Worm (Caenorhabditis elegans): ENCODE results near the gene Y49F6C.8.

The Y49F6C.8 gene

DNA sequence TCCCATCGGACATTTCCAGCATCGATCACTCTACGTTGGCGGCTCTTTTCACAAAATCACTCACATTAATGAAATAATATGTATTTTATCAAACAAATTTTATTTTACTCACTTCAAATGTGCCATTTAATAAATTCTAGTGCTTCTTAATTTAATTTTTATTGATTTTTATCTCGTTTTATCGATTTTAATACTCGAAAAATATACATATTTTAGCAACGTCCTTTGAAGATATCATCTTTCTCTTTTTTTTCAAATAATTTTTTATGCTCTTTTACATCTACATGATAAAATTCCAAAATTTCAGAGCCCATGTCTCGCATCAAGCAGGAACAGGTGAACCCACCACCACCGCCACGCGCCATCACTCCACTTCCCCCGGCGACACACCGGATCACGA lies 11.1 kb downstream of the Y49F6C.8 start, which contains the start of the genes lido-14 and bath-27:
lido-14 (plus strand) TSS at position 301 of the 400 bp plus-strand sequence.
bath-27 (plus strand) TSS at position 306 of the 400 bp plus-strand sequence.
- TF ChIP-seq tbx-8 (GFP tag; optimal IDR thresholded peaks at IDR 0.05) (no peak), hlh-1 (tag; optimal IDR thresholded peaks at IDR 0.05) (no peak), cnd-1 (tag; optimal IDR thresholded peaks at IDR 0.05) (no peak), nhr-2 (tag; optimal IDR thresholded peaks at IDR 0.05) (no peak), M03D4.4 (tag; optimal IDR thresholded peaks at IDR 0.05) (no peak), unc-120 (tag; optimal IDR thresholded peaks at IDR 0.05; ENCODE audit: poor library complexity, severe bottlenecking) (no peak), nhr-12 (tag; optimal IDR thresholded peaks at IDR 0.05) (no peak), unc-39 (tag; optimal IDR thresholded peaks at IDR 0.05) (no peak)

DNA sequence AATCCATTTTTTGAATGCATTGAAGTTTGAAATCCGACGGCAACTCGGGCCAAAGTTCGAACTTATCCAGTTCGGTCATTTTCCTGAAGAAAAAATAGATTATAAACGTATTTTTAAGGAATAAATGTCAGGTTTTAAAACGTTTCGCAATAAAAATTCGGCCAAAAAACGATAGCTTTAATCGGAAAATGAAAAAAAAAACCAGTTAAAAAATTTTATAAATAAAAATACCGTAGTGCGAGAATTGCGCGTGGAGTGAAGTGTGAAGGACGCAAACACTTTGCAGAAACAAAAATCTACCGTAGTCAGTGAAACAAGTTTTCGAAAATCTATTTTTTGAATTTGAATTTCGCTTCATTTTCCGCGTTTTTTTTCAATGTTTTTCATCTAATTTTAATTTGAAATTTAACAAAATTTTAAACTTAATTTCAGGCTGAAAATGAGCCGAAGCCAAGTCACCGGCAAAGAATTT lies 20.1 kb downstream of the Y49F6C.8 start, which contains the start of gene F14D2.8:
F14D2.8 (minus strand) TSS at position 51 of the 472 bp plus-strand sequence.
- TF ChIP-seq mls-2 (tag; optimal IDR thresholded peaks at IDR 0.05) (no peak), M03D4.4 (tag; optimal IDR thresholded peaks at IDR 0.05) (no peak), drap-1 (GFP tag; optimal IDR thresholded peaks at IDR 0.05) (no peak), hlh-1 (tag; optimal IDR thresholded peaks at IDR 0.05) (no peak), bed-3 (GFP tag; optimal IDR thresholded peaks at IDR 0.05) (no peak), sptf-1 (tag; optimal IDR thresholded peaks at IDR 0.05) (no peak), nhr-237 (tag; optimal IDR thresholded peaks at IDR 0.05) (no peak), flh-1 (GFP tag; optimal IDR thresholded peaks at IDR 0.05) (no peak), elt-1 (tag; optimal IDR thresholded peaks at IDR 0.05; ENCODE audit: borderline replicate concordance, insufficient read depth) (no peak), nhr-76 (tag; optimal IDR thresholded peaks at IDR 0.05) (no peak), nhr-28 (tag; optimal IDR thresholded peaks at IDR 0.05) (no peak), lin-32 (GFP tag; optimal IDR thresholded peaks at IDR 0.05) (no peak), unc-62 (GFP tag; optimal IDR thresholded peaks at IDR 0.05) (no peak)

- no peak for TF ChIP-seq flh-1 (GFP tag; optimal IDR thresholded peaks at IDR 0.05)
- no peak for TF ChIP-seq lin-13 (tag; optimal IDR thresholded peaks at IDR 0.05)
- no peak for TF ChIP-seq bed-3 (GFP tag; optimal IDR thresholded peaks at IDR 0.05)
- no peak for TF ChIP-seq elt-3 (tag; optimal IDR thresholded peaks at IDR 0.05)
- TF ChIP-seq drap-1 (GFP tag; optimal IDR thresholded peaks at IDR 0.05), result no peak
- TF ChIP-seq unc-120 (tag; optimal IDR thresholded peaks at IDR 0.05; ENCODE audit: poor library complexity, severe bottlenecking), result no peak
- TF ChIP-seq nhr-2 (tag; optimal IDR thresholded peaks at IDR 0.05), result no peak
- TF ChIP-seq blmp-1 (tag; optimal IDR thresholded peaks at IDR 0.05), result no peak
- TF ChIP-seq zip-8 (tag; optimal IDR thresholded peaks at IDR 0.05), result no peak
- TF ChIP-seq sptf-1 (tag; optimal IDR thresholded peaks at IDR 0.05), result no peak
- TF ChIP-seq lsy-2 (tag; optimal IDR thresholded peaks at IDR 0.05), result no peak
- TF ChIP-seq ces-1 (GFP tag; optimal IDR thresholded peaks at IDR 0.05), result no peak
- TF ChIP-seq mab-5 (tag; optimal IDR thresholded peaks at IDR 0.05), result no peak
- no peak for TF ChIP-seq ceh-83 (GFP tag; optimal IDR thresholded peaks at IDR 0.05)
- TF ChIP-seq lin-32 (GFP tag; optimal IDR thresholded peaks at IDR 0.05), result no peak
- TF ChIP-seq nhr-28 (tag; optimal IDR thresholded peaks at IDR 0.05), result no peak
- TF ChIP-seq ham-2 (GFP tag; optimal IDR thresholded peaks at IDR 0.05), result no peak
These were observed 21.8 kb downstream of the Y49F6C.8 start, which contains the start of the genes F14D2.14 and bath-29 for ce11 chrII:3347940-3348610. F14D2.14 (minus strand) TSS chrII:3347990. bath-29 (plus strand) TSS chrII:3348560.

DNA sequence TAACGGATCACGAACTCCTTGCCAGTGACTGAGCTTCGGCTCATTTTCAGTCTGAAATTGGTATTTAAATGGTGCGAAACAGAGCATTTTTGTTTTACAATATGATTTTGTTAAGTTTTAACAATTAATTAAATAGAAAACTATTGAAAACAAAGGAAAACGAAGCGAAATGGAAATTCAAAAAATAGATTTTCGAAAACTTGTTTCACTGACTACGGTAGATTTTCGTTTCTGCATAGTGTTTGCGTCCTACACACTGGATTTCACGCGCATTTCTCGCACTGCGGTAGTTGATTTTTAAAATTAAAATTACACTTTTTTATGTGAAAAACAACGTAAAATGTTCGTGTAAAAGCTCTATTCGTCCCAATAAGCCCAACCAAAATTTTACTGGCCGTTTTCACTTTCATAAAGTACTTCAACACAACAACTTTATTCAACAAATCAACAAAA lies 23.6 kb downstream of the Y49F6C.8 start, which contains the start of gene bath-30:
bath-30 (minus strand) TSS at position 51 of the 453 bp plus-strand sequence.
- no peak for TF ChIP-seq pha-4 (tag; optimal IDR thresholded peaks at IDR 0.05)
- no peak for TF ChIP-seq ces-1 (GFP tag; optimal IDR thresholded peaks at IDR 0.05)
- TF ChIP-seq cnd-1 (tag; optimal IDR thresholded peaks at IDR 0.05), result no peak
- TF ChIP-seq snpc-4 (tag; optimal IDR thresholded peaks at IDR 0.05), result no peak
- TF ChIP-seq ceh-43 (GFP tag; optimal IDR thresholded peaks at IDR 0.05), result no peak
- no peak for TF ChIP-seq ham-2 (GFP tag; optimal IDR thresholded peaks at IDR 0.05)
- TF ChIP-seq sem-2 (GFP tag; optimal IDR thresholded peaks at IDR 0.05), result no peak
- no peak for TF ChIP-seq mab-5 (tag; optimal IDR thresholded peaks at IDR 0.05)
- no peak for TF ChIP-seq ceh-39 (tag; optimal IDR thresholded peaks at IDR 0.05)
- no peak for TF ChIP-seq unc-62 (GFP tag; optimal IDR thresholded peaks at IDR 0.05)
- no peak for TF ChIP-seq ztf-11 (tag; optimal IDR thresholded peaks at IDR 0.05)
- no peak for TF ChIP-seq lin-13 (tag; optimal IDR thresholded peaks at IDR 0.05)
- no peak for TF ChIP-seq zip-8 (tag; optimal IDR thresholded peaks at IDR 0.05)
- no peak for TF ChIP-seq blmp-1 (tag; optimal IDR thresholded peaks at IDR 0.05)
- TF ChIP-seq mls-2 (tag; optimal IDR thresholded peaks at IDR 0.05), result no peak
- TF ChIP-seq sptf-1 (tag; optimal IDR thresholded peaks at IDR 0.05), result no peak
- no peak for TF ChIP-seq hlh-1 (tag; optimal IDR thresholded peaks at IDR 0.05)
- TF ChIP-seq tbx-8 (GFP tag; optimal IDR thresholded peaks at IDR 0.05), result no peak
- TF ChIP-seq M03D4.4 (tag; optimal IDR thresholded peaks at IDR 0.05), result no peak
- no peak for TF ChIP-seq unc-39 (tag; optimal IDR thresholded peaks at IDR 0.05)
